Worm (Caenorhabditis elegans) whole organism, L3 larva: Measurements from ENCODE around the gene lurp-3.

Source experiments
- R02D3.7 ChIP-seq: fragments of 150-350 bp; optimal IDR thresholded peaks from 2 replicates; lab custom pipeline; 2014; ENCODE audit warnings: missing biosample characterization, missing genetic modification characterization
- ZK546.5 ChIP-seq: sonication (generic microtip); optimal IDR thresholded peaks from 2 replicates; lab custom pipeline; 2017; ENCODE audit warnings: missing biosample characterization, missing genetic modification characterization
- aly-2 ChIP-seq: fragments of 150-350 bp; optimal IDR thresholded peaks from 2 replicates; lab custom pipeline; 2014; ENCODE audit warnings: missing biosample characterization, missing genetic modification characterization
- ceh-16 ChIP-seq: sonication (generic microtip); optimal IDR thresholded peaks from 2 replicates; lab custom pipeline; 2017; ENCODE audit warnings: missing biosample characterization, missing genetic modification characterization
- ceh-28 ChIP-seq: fragments of 150-350 bp; optimal IDR thresholded peaks from 2 replicates; lab custom pipeline; 2014; ENCODE audit warnings: missing biosample characterization, missing genetic modification reagents, missing genetic modification characterization
- ceh-9 ChIP-seq: sonication (generic microtip); optimal IDR thresholded peaks from 2 replicates; lab custom pipeline; 2018; ENCODE audit warnings: missing biosample characterization, missing genetic modification characterization
- daf-12 ChIP-seq: fragments of 150-350 bp; optimal IDR thresholded peaks from 2 replicates; lab custom pipeline; 2014; ENCODE audit warnings: missing biosample characterization, missing genetic modification reagents, missing genetic modification characterization
- egl-27 ChIP-seq: sonication (generic microtip); optimal IDR thresholded peaks from 4 replicates; lab custom pipeline; 2017; ENCODE audit warnings: missing biosample characterization, missing genetic modification reagents, missing genetic modification characterization
- elt-2 ChIP-seq: sonication (generic microtip); optimal IDR thresholded peaks from 2 replicates; lab custom pipeline; 2016; ENCODE audit warnings: missing genetic modification reagents, mild to moderate bottlenecking, missing genetic modification characterization, missing compliant biosample characterization
- eor-1 ChIP-seq, 2 experiments: fragments of 150-350 bp; optimal IDR thresholded peaks; 2 replicates each; lab custom pipeline; 2014 to 2018; ENCODE audit warnings: missing biosample characterization in 2 of 2, missing genetic modification characterization in 2 of 2
- fos-1 ChIP-seq: fragments of 150-350 bp; optimal IDR thresholded peaks from 2 replicates; lab custom pipeline; 2014; ENCODE audit warnings: missing biosample characterization, missing genetic modification characterization
- hmg-11 ChIP-seq: sonication (generic microtip); optimal IDR thresholded peaks from 2 replicates; lab custom pipeline; 2016; ENCODE audit warnings: missing genetic modification characterization, missing compliant biosample characterization
- jun-1 ChIP-seq: fragments of 150-350 bp; optimal IDR thresholded peaks from 2 replicates; lab custom pipeline; 2014; ENCODE audit warnings: missing biosample characterization, missing genetic modification reagents, missing genetic modification characterization
- lin-15B ChIP-seq: fragments of 150-350 bp; optimal IDR thresholded peaks from 2 replicates; lab custom pipeline; 2014; ENCODE audit warnings: missing biosample characterization, missing genetic modification characterization
- lin-39 ChIP-seq: fragments of 150-350 bp; optimal IDR thresholded peaks from 2 replicates; lab custom pipeline; 2018; ENCODE audit warnings: missing biosample characterization, missing genetic modification reagents, missing genetic modification characterization
- lsy-12 ChIP-seq: sonication (generic microtip); optimal IDR thresholded peaks from 2 replicates; lab custom pipeline; 2016; ENCODE audit warnings: mild to moderate bottlenecking, missing genetic modification characterization, missing compliant biosample characterization
- mdl-1 ChIP-seq: fragments of 150-350 bp; optimal IDR thresholded peaks from 2 replicates; lab custom pipeline; 2014; ENCODE audit warnings: missing biosample characterization, missing genetic modification characterization
- mml-1 ChIP-seq: fragments of 150-350 bp; sonication (generic microtip); optimal IDR thresholded peaks from 3 replicates; lab custom pipeline; 2014; ENCODE audit warnings: missing biosample characterization, missing genetic modification characterization
- nfya-1 ChIP-seq: sonication (generic microtip); optimal IDR thresholded peaks from 2 replicates; lab custom pipeline; 2017; ENCODE audit warnings: missing genetic modification characterization, mild to moderate bottlenecking, missing compliant biosample characterization, antibody characterized with exemption, moderate library complexity; ENCODE audit not compliant: insufficient read depth
- nhr-11 ChIP-seq: fragments of 150-350 bp; optimal IDR thresholded peaks from 2 replicates; lab custom pipeline; 2014; ENCODE audit warnings: missing biosample characterization, missing genetic modification characterization
- nhr-23 ChIP-seq: fragments of 150-350 bp; optimal IDR thresholded peaks from 2 replicates; lab custom pipeline; 2014; ENCODE audit warnings: missing biosample characterization, missing genetic modification reagents, missing genetic modification characterization
- nhr-237 ChIP-seq: fragments of 150-350 bp; optimal IDR thresholded peaks from 2 replicates; lab custom pipeline; 2014; ENCODE audit warnings: missing biosample characterization, missing genetic modification characterization
- nhr-25 ChIP-seq: sonication (generic microtip); optimal IDR thresholded peaks from 2 replicates; lab custom pipeline; 2017; ENCODE audit warnings: missing biosample characterization, missing genetic modification characterization
- nhr-28 ChIP-seq: fragments of 150-350 bp; optimal IDR thresholded peaks from 2 replicates; lab custom pipeline; 2014; ENCODE audit warnings: missing biosample characterization, missing genetic modification characterization
- nhr-43 ChIP-seq: sonication (generic microtip); optimal IDR thresholded peaks from 2 replicates; lab custom pipeline; 2016; ENCODE audit warnings: mild to moderate bottlenecking, missing genetic modification characterization, missing compliant biosample characterization; ENCODE audit not compliant: poor library complexity, severe bottlenecking
- nhr-67 ChIP-seq: fragments of 150-350 bp; optimal IDR thresholded peaks from 2 replicates; lab custom pipeline; 2014; ENCODE audit warnings: missing biosample characterization, missing genetic modification characterization
- nhr-76 ChIP-seq: fragments of 150-350 bp; sonication (generic microtip); optimal IDR thresholded peaks from 5 replicates; lab custom pipeline; 2014; ENCODE audit warnings: missing biosample characterization, missing genetic modification characterization
- nhr-77 ChIP-seq: fragments of 150-350 bp; optimal IDR thresholded peaks from 2 replicates; lab custom pipeline; 2014; ENCODE audit warnings: missing biosample characterization, missing genetic modification characterization
- pha-4 ChIP-seq: fragments of 150-350 bp; optimal IDR thresholded peaks from 2 replicates; lab custom pipeline; 2014; ENCODE audit warnings: missing biosample characterization, missing genetic modification reagents, missing genetic modification characterization
- pqm-1 ChIP-seq: fragments of 150-350 bp; optimal IDR thresholded peaks from 2 replicates; lab custom pipeline; 2017; ENCODE audit warnings: missing biosample characterization, missing genetic modification characterization, inconsistent platforms
- skn-1 ChIP-seq: fragments of 150-350 bp; optimal IDR thresholded peaks from 2 replicates; lab custom pipeline; 2014; ENCODE audit warnings: missing biosample characterization, missing genetic modification characterization
- snpc-4 ChIP-seq: fragments of 150-350 bp; optimal IDR thresholded peaks from 2 replicates; lab custom pipeline; 2014; ENCODE audit warnings: missing biosample characterization, missing genetic modification characterization
- tbx-2 ChIP-seq: sonication (generic microtip); optimal IDR thresholded peaks from 2 replicates; lab custom pipeline; 2016; ENCODE audit warnings: mild to moderate bottlenecking, missing genetic modification characterization, missing compliant biosample characterization
- unc-62 ChIP-seq: fragments of 150-350 bp; sonication (generic microtip); optimal IDR thresholded peaks from 4 replicates; lab custom pipeline; 2014; ENCODE audit warnings: missing biosample characterization, missing genetic modification reagents, missing genetic modification characterization
- zag-1 ChIP-seq: fragments of 150-350 bp; optimal IDR thresholded peaks from 2 replicates; lab custom pipeline; 2014; ENCODE audit warnings: missing biosample characterization, missing genetic modification characterization
- ztf-11 ChIP-seq: fragments of 150-350 bp; optimal IDR thresholded peaks from 2 replicates; lab custom pipeline; 2014; ENCODE audit warnings: missing biosample characterization, missing genetic modification characterization
- ztf-4 ChIP-seq: fragments of 150-350 bp; optimal IDR thresholded peaks from 2 replicates; lab custom pipeline; 2014; ENCODE audit warnings: missing biosample characterization, missing genetic modification characterization

lurp-3 gene

ce11 chrV:13464123-13464522, 8.6 kb downstream of the lurp-3 start:
- TF ChIP-seq eor-1 (tag; optimal IDR thresholded peaks at IDR 0.05; lab: Kevin White, UChicago) (no peak), tbx-2 (tag; lab: Kevin White, UChicago) (no peak), pha-4 (no peak), nhr-25 (tag; lab: Kevin White, UChicago) (peak; percentile 34), jun-1 (tag; lab: Kevin White, UChicago) (no peak), pqm-1 (tag; lab: Kevin White, UChicago) (no peak), skn-1 (peak; percentile 49), elt-2 (tag; lab: Kevin White, UChicago) (peak; percentile 9), nhr-237 (tag; lab: Kevin White, UChicago) (no peak)

- TF ChIP-seq hmg-11 (peak; percentile 83), R02D3.7 (tag; lab: Kevin White, UChicago) (peak; percentile 52), skn-1 (peak; percentile 48), nfya-1 (peak; percentile 77), pqm-1 (tag; lab: Kevin White, UChicago) (peak; percentile 60), ceh-16 (no peak), ceh-9 (tag; lab: Kevin White, UChicago) (no peak), fos-1 (tag; lab: Kevin White, UChicago) (no peak), snpc-4 (tag; lab: Kevin White, UChicago) (peak; percentile 72), nhr-11 (tag; lab: Kevin White, UChicago) (no peak), tbx-2 (tag; lab: Kevin White, UChicago) (peak; percentile 39), jun-1 (tag; lab: Kevin White, UChicago) (peak; percentile 54), nhr-28 (tag; lab: Kevin White, UChicago) (no peak), egl-27 (peak; percentile 18), aly-2 (tag; lab: Kevin White, UChicago) (no peak), ZK546.5 (tag; lab: Kevin White, UChicago) (no peak), elt-2 (tag; lab: Kevin White, UChicago) (peak; percentile 47), nhr-23 (tag; lab: Kevin White, UChicago) (peak; percentile 56), lin-15B (tag; lab: Kevin White, UChicago) (peak; percentile 76), nhr-43 (tag; lab: Kevin White, UChicago) (peak; percentile 95), nhr-76 (tag; lab: Kevin White, UChicago) (no peak), lin-39 (tag; lab: Kevin White, UChicago) (peak; percentile 49), daf-12 (tag; lab: Kevin White, UChicago) (no peak), nhr-25 (tag; lab: Kevin White, UChicago) (peak; percentile 48), lsy-12 (tag; lab: Kevin White, UChicago) (peak; percentile 87), mdl-1 (tag; lab: Kevin White, UChicago) (peak; percentile 78), nhr-77 (tag; lab: Kevin White, UChicago) (peak; percentile 27), ztf-11 (tag; lab: Kevin White, UChicago) (no peak), ceh-28 (tag; lab: Kevin White, UChicago) (peak; percentile 9), ztf-4 (tag; lab: Kevin White, UChicago) (no peak), nhr-67 (tag; lab: Kevin White, UChicago) (no peak), zag-1 (no peak)
- TF ChIP-seq, all 47 proteins: peak for 19
These were observed 12.7 kb downstream of the lurp-3 start, which contains the start of the genes F25H9.6 and F25H9.7 for ce11 chrV:13468190-13468765. TSS of gene F25H9.6 (minus strand) at chrV:13468361. TSS of gene F25H9.7 (plus strand) at chrV:13468376.

ce11 chrV:13472062-13472461, 16.5 kb downstream of the lurp-3 start:
- TF ChIP-seq nfya-1: peak; percentile 8
- no peak for TF ChIP-seq egl-27

ce11 chrV:13473467-13473866, 17.9 kb downstream of the lurp-3 start, which contains the start of gene T10G3.1:
TSS of gene T10G3.1 (minus strand) at chrV:13473679.
- no peak for TF ChIP-seq jun-1 (tag; lab: Kevin White, UChicago)
- no peak for TF ChIP-seq fos-1 (tag; lab: Kevin White, UChicago)
- no peak for TF ChIP-seq mdl-1 (tag; lab: Kevin White, UChicago)
- TF ChIP-seq ZK546.5 (tag; lab: Kevin White, UChicago): no peak
- TF ChIP-seq mml-1 (tag; lab: Kevin White, UChicago): no peak
- no peak for TF ChIP-seq ceh-9 (tag; lab: Kevin White, UChicago)
- TF ChIP-seq nhr-76 (tag; lab: Kevin White, UChicago): no peak
- TF ChIP-seq nfya-1: no peak
- no peak for TF ChIP-seq lsy-12 (tag; lab: Kevin White, UChicago)
- no peak for TF ChIP-seq R02D3.7 (tag; lab: Kevin White, UChicago)
- TF ChIP-seq pha-4: no peak
- no peak for TF ChIP-seq elt-2 (tag; lab: Kevin White, UChicago)
- TF ChIP-seq ceh-16: no peak
- no peak for TF ChIP-seq nhr-28 (tag; lab: Kevin White, UChicago)
- no peak for TF ChIP-seq aly-2 (tag; lab: Kevin White, UChicago)
- TF ChIP-seq ztf-11 (tag; lab: Kevin White, UChicago): no peak
- no peak for TF ChIP-seq zag-1
- no peak for TF ChIP-seq hmg-11
- TF ChIP-seq unc-62 (GFP tag; lab: Kevin White, UChicago): no peak
- TF ChIP-seq egl-27: no peak
- TF ChIP-seq, all 47 proteins: peak for 0
